Worm (Caenorhabditis elegans) whole organism, mixed stage, embryonic: ENCODE measurements around the gene D1086.7.
"Not testable (repeated sequence)": the region's sequence is repeated elsewhere in the genome, so short reads cannot be mapped to it uniquely, and the experiment has no call there.

Source experiments
- bed-3 ChIP-seq: fragments of 200-800 bp; sonication (Bioruptor generic); optimal IDR thresholded peaks from 3 replicates; lab custom pipeline; 2018; ENCODE audit warnings: mild to moderate bottlenecking, missing genetic modification characterization, moderate library complexity, missing compliant biosample characterization
- ces-1 ChIP-seq: fragments of 150-350 bp; optimal IDR thresholded peaks from 2 replicates; lab custom pipeline; 2014; ENCODE audit warnings: missing biosample characterization, missing genetic modification reagents, missing genetic modification characterization
- drap-1 ChIP-seq: fragments of 200-800 bp; sonication (Bioruptor generic); optimal IDR thresholded peaks from 3 replicates; lab custom pipeline; 2018; ENCODE audit warnings: mild to moderate bottlenecking, missing genetic modification characterization, missing compliant biosample characterization
- elt-1 ChIP-seq: sonication (generic microtip); optimal IDR thresholded peaks from 2 replicates; lab custom pipeline; 2017; ENCODE audit warnings: missing genetic modification characterization, mild to moderate bottlenecking, missing compliant biosample characterization, antibody characterized with exemption, moderate library complexity, borderline replicate concordance; ENCODE audit not compliant: insufficient read depth
- hlh-1 ChIP-seq: fragments of 150-350 bp; optimal IDR thresholded peaks from 2 replicates; lab custom pipeline; 2014; ENCODE audit warnings: missing biosample characterization, missing genetic modification reagents, missing genetic modification characterization
- lin-13 ChIP-seq: fragments of 150-350 bp; optimal IDR thresholded peaks from 2 replicates; lab custom pipeline; 2014; ENCODE audit warnings: missing biosample characterization, missing genetic modification characterization
- lin-32 ChIP-seq: fragments of 200-800 bp; sonication (Bioruptor generic); optimal IDR thresholded peaks from 2 replicates; lab custom pipeline; 2018; ENCODE audit warnings: mild to moderate bottlenecking, missing genetic modification characterization, missing compliant biosample characterization
- mep-1 ChIP-seq: fragments of 150-350 bp; optimal IDR thresholded peaks from 2 replicates; lab custom pipeline; 2017; ENCODE audit warnings: missing biosample characterization, missing genetic modification reagents, missing genetic modification characterization, inconsistent platforms
- nhr-237 ChIP-seq: fragments of 150-350 bp; optimal IDR thresholded peaks from 2 replicates; lab custom pipeline; 2014; ENCODE audit warnings: missing biosample characterization, missing genetic modification characterization
- nhr-28 ChIP-seq: fragments of 150-350 bp; optimal IDR thresholded peaks from 2 replicates; lab custom pipeline; 2014; ENCODE audit warnings: missing biosample characterization, missing genetic modification characterization
- tbx-8 ChIP-seq: fragments of 200-800 bp; sonication (Bioruptor generic); optimal IDR thresholded peaks from 2 replicates; lab custom pipeline; 2018; ENCODE audit warnings: mild to moderate bottlenecking, missing genetic modification characterization, moderate library complexity, missing compliant biosample characterization
- unc-39 ChIP-seq: fragments of 150-350 bp; optimal IDR thresholded peaks from 2 replicates; lab custom pipeline; 2014; ENCODE audit warnings: missing biosample characterization, missing genetic modification characterization
- unc-62 ChIP-seq: fragments of 150-350 bp; optimal IDR thresholded peaks from 2 replicates; lab custom pipeline; 2014; ENCODE audit warnings: missing biosample characterization, missing genetic modification reagents, missing genetic modification characterization

- not testable (repeated sequence) for TF ChIP-seq unc-39 (tag; lab: Kevin White, UChicago); ces-1 (GFP tag; lab: Kevin White, UChicago); lin-13 (tag; lab: Kevin White, UChicago); bed-3 (GFP tag; lab: Kevin White, UChicago); elt-1 (tag; lab: Kevin White, UChicago); nhr-237 (tag; lab: Kevin White, UChicago); tbx-8 (GFP tag; lab: Kevin White, UChicago); mep-1 (tag; lab: Kevin White, UChicago); unc-62 (GFP tag; lab: Kevin White, UChicago); lin-32 (GFP tag; lab: Kevin White, UChicago); nhr-28 (tag; lab: Kevin White, UChicago); hlh-1 (tag; lab: Kevin White, UChicago)
- TF ChIP-seq drap-1 (GFP tag; lab: Kevin White, UChicago): peak; percentile 34
Measured at ce11 chrV:14038328-14039084, 45.6 kb upstream of the D1086.7 start, which contains the start of gene vps-39.
